Worm (Caenorhabditis elegans) whole organism, dauer: Measurements from ENCODE around the gene AH9.4.

Experiments used
- unc-62 ChIP-seq: sonication (generic microtip); optimal IDR thresholded peaks from 2 replicates; lab custom pipeline; 2017; ENCODE audit warnings: missing biosample characterization, missing genetic modification reagents, missing genetic modification characterization

The AH9.4 gene

DNA sequence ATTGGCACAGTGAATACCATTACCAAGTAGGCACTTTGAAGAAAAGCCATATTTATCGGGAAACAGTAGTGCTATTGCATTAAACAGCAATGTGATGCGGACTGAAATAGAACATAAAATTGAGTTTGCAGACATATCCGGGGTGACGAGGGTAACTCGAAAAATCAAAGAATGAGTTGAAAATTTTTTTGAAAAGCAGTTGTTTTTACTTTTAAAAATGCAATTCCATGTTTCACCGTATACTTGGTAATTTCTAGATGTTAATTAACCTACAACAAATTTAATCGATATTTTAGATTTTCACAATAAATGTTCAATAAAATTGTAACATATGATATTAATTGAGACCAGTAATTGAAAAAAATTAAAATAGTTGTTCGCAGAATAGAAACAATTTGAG, at the start of gene AH9.4:
AH9.4 (minus strand) TSS at position 101 of the 400 bp plus-strand sequence.
- no peak for TF ChIP-seq unc-62 (GFP tag; lab: Kevin White, UChicago)

DNA sequence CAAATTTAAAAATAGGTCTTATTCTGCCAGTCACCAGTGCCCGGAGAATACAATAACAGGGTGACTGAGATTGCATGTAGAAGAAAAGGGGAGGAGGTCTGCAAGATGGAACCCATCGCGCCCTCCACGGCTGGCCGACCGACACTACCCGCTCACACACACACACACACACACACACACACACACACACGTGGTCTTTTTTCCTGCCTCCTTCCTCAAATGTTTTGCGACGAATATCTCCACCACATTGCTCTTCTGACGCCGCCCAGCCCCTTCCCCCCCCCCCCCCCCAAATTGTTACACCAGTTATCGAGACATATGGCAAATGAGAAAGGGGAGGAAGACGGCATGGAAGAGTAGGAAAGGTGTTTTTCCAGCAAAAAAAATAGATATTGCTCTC, 47.6 kb upstream of the AH9.4 start:
- no peak for TF ChIP-seq unc-62 (GFP tag; lab: Kevin White, UChicago)

ce11 chrX:2320539-2320938, 46.4 kb upstream of the AH9.4 start:
- TF ChIP-seq unc-62 (GFP tag; lab: Kevin White, UChicago), result no peak

DNA sequence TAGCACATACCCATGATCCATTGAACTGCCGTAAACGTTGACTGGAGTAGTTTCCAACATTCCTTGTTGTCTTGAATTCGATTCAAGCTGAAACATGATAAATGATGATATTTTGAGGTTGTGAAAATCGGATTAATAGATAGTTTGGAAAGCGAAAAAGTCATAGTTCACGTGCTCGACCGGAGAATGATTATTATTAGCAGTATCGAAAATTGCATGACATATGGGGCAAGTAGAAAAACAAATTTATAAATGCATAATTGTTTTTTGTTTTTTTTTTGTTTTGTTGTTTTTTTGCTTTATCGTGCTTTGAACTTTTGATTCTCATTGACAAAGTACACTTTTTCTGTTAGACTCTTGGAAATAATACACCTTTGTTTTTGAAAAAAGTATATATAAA, 45.1 kb upstream of the AH9.4 start, which contains the start of gene aakg-4:
aakg-4 (minus strand) TSS at position 101 of the 400 bp plus-strand sequence.
- no peak for TF ChIP-seq unc-62 (GFP tag; lab: Kevin White, UChicago)

ce11 chrX:2317480-2317879, 43.3 kb upstream of the AH9.4 start:
- TF ChIP-seq unc-62 (GFP tag; lab: Kevin White, UChicago), result no peak

DNA sequence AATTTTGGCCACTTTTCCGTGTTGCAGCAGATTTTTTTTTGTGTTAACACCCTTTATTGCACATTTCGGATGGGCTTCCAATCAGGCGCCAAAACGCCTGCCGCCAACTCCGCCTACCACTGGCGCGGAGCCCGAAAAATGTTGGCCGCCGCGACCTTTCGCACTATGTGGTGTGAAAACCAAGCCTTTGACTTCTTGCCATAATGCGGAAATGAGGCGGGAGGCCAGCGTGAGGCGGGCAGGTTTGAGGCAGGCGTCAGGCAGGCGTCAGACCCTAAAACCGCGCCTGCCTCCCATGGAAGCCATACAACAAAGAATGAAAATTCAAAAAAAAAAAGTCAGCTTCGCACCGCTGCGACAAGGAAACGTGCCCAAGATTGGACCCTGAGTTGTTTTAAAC, 42.7 kb upstream of the AH9.4 start:
- no peak for TF ChIP-seq unc-62 (GFP tag; lab: Kevin White, UChicago)

DNA sequence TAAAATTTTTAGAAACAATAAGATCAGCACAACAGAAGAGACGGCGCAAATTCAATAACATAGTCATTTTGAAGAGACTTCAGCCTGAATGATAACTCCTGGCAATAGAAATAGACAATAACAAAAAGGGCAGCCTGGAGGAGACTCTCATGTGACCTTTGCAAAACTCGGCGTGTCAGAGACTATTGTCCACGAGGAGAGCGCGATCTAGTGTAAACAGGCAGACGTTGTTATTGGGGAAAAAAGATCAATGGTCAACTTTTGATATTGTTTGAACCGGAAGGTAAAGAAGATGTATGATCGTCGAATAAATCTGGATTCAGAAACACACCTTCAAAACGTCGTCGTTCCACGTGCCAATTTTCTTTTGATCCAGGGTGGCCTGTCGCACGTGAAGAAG, 42.1 kb upstream of the AH9.4 start:
- no peak for TF ChIP-seq unc-62 (GFP tag; lab: Kevin White, UChicago)

ce11 chrX:2304496-2304895, 30.4 kb upstream of the AH9.4 start:
- TF ChIP-seq unc-62 (GFP tag; lab: Kevin White, UChicago), result no peak

- TF ChIP-seq unc-62 (GFP tag; lab: Kevin White, UChicago), result no peak
Observed at ce11 chrX:2303253-2303652, 29.1 kb upstream of the AH9.4 start.

ce11 chrX:2302782-2303181, 28.6 kb upstream of the AH9.4 start, which contains the start of gene hum-6:
Gene hum-6, plus strand, starts transcription at chrX:2303082.
- no peak for TF ChIP-seq unc-62 (GFP tag; lab: Kevin White, UChicago)

DNA sequence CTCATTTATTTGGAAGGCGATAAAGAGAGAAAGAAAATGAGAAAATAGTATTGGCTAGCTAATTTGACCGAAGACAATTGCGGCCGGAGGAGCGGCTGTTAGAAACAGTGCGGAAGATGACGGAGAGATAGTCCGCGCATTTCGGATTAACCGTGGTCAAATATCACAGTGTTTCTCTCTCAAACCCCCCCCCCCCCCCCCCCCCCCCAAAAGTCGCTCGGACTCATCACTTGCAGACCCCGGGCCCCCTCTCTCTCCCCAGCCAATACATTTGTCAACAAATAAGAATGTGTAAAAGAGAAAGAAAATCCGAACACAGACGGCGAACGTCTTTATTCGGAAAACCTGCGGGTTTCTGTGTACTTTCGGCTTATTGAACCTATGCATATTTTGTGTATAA, 27.7 kb upstream of the AH9.4 start:
- TF ChIP-seq unc-62 (GFP tag; lab: Kevin White, UChicago), result no peak

- TF ChIP-seq unc-62 (GFP tag; lab: Kevin White, UChicago), result no peak
Observed at ce11 chrX:2294198-2294800, 20.2 kb upstream of the AH9.4 start, which contains the start of gene T10H10.2. Gene T10H10.2, plus strand, starts transcription at chrX:2294750.

DNA sequence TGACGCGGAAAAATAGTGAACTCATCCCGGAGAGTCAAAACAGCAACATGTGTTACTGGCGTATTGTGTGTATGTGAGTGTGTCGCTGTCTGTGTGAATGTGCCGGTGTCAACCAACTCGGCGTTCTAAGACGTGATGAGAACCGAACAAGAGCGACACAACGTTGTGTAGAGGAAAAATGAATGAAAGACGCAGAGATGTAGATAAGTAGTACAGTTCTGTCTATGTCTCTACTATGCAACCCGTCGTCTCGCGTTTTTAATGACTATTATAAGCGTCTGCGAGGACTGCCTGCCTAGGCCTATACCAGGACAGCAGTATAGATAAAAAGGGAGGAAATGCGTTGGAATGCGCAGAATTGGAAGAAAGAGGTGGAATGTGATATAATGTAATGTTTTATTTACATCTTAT, 13.8 kb upstream of the AH9.4 start:
- TF ChIP-seq unc-62 (GFP tag; lab: Kevin White, UChicago), result no peak

DNA sequence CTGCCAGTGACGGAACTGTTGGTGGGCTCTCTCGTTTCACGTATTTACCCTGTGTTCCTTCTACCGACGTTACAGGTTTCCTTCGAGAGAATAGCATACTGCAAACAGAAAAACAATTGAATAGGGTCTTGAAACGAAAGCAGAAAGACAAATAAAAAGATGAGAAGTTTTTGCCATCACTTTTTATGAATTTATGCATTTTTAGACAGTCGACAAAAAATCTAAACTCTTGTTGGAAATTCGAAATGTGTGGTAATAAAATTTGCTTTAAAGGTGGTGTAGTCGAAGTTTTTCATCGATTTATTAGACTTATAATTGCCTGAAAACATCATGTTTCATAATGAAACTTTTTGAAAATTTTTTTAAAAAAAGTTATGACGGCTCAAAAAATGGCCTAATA, 13.0 kb upstream of the AH9.4 start, which contains the start of gene sav-1:
sav-1 (minus strand) TSS at position 101 of the 400 bp plus-strand sequence.
- no peak for TF ChIP-seq unc-62 (GFP tag; lab: Kevin White, UChicago)

DNA sequence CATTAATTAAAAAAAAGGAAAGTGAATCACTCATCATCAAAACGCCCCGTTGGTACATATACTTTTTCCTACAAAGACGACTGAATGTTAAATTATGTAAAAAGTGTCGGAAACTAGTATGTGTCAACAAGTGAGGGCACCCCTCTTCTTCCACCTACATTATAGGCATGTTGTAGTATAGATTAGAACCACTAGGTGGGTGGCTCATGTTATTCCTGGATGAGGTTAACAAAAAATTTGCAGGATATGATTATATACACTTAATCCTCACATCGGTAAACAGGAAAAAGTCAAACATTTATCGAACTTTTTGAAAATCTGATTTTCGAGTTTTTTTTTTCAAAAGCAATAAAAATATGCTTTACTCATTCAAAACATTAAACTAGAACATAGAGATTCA, 1.9 kb upstream of the AH9.4 start:
- no peak for TF ChIP-seq unc-62 (GFP tag; lab: Kevin White, UChicago)

ce11 chrX:2271429-2271828, 2.7 kb downstream of the AH9.4 start:
- no peak for TF ChIP-seq unc-62 (GFP tag; lab: Kevin White, UChicago)

ce11 chrX:2267956-2268355, 6.2 kb downstream of the AH9.4 start, which contains the start of gene AH9.6:
Gene AH9.6, minus strand, starts transcription at chrX:2268138.
- no peak for TF ChIP-seq unc-62 (GFP tag; lab: Kevin White, UChicago)
